Fruit fly (Drosophila melanogaster) whole organism: Measurements from ENCODE around the gene stg.
A peak's percentile ranks its signal among the peaks of the same experiment; 100 is the strongest.

ENCODE experiments used
- CG8478 ChIP-seq: fragments of >200 bp; optimal IDR thresholded peaks from 2 replicates; lab custom pipeline; 2018; ENCODE audit warnings: inconsistent platforms
- Dll ChIP-seq: fragments of >200 bp; optimal IDR thresholded peaks from 2 replicates; lab custom pipeline; 2017
- EcR ChIP-seq, 2 experiments: fragments of >200 bp; optimal IDR thresholded peaks; 2 replicates each; lab custom pipeline; 2017; ENCODE audit warnings: missing biosample characterization in 2 of 2, missing genetic modification characterization in 2 of 2, missing genetic modification reagents in 2 of 2
- pan ChIP-seq: fragments of >200 bp; optimal IDR thresholded peaks from 2 replicates; lab custom pipeline; 2017
- psq ChIP-seq: fragments of >200 bp; optimal IDR thresholded peaks from 2 replicates; lab custom pipeline; 2017
- usp ChIP-seq: fragments of >200 bp; optimal IDR thresholded peaks from 2 replicates; lab custom pipeline; 2017; ENCODE audit warnings: missing biosample characterization, missing genetic modification characterization, mixed read lengths

Gene stg

dm6 chr3R:29259466-29260132 is 4.0 kb upstream of the stg start:
- TF ChIP-seq CG8478 (lab: Kevin White, UChicago) (no peak), EcR (GFP tag; optimal IDR thresholded peaks at IDR 0.05; lab: Kevin White, UChicago) (no peak), pan (lab: Kevin White, UChicago) (no peak), usp (GFP tag; lab: Kevin White, UChicago) (no peak), Dll (lab: Kevin White, UChicago) (no peak), psq (lab: Kevin White, UChicago) (no peak)

dm6 chr3R:29257890-29258691 is 2.5 kb upstream of the stg start:
- TF ChIP-seq CG8478 (lab: Kevin White, UChicago), result no peak
- no peak for TF ChIP-seq Dll (lab: Kevin White, UChicago)
- no peak for TF ChIP-seq EcR (GFP tag; optimal IDR thresholded peaks at IDR 0.05; lab: Kevin White, UChicago)

dm6 chr3R:29256811-29257439 is 1.3 kb upstream of the stg start:
- TF ChIP-seq psq (lab: Kevin White, UChicago), result no peak
- TF ChIP-seq Dll (lab: Kevin White, UChicago), result no peak
- no peak for TF ChIP-seq EcR (GFP tag; optimal IDR thresholded peaks at IDR 0.05; lab: Kevin White, UChicago)
- no peak for TF ChIP-seq CG8478 (lab: Kevin White, UChicago)
- TF ChIP-seq pan (lab: Kevin White, UChicago), result no peak
- TF ChIP-seq usp (GFP tag; lab: Kevin White, UChicago), result no peak

dm6 chr3R:29255963-29256527 is 445 bp upstream of the stg start, which contains the start of gene CG45544:
Gene CG45544 (plus strand): TSS chr3R:29256485.
- TF ChIP-seq pan (lab: Kevin White, UChicago) (peak; percentile 1), Dll (lab: Kevin White, UChicago) (no peak), EcR (GFP tag; optimal IDR thresholded peaks at IDR 0.05; lab: Kevin White, UChicago) (peak in 1 of 2 experiments; percentile 12)

dm6 chr3R:29254383-29254782 is 1.2 kb downstream of the stg start:
- TF ChIP-seq CG8478 (lab: Kevin White, UChicago) (no peak), psq (lab: Kevin White, UChicago) (no peak), pan (lab: Kevin White, UChicago) (no peak), EcR (GFP tag; optimal IDR thresholded peaks at IDR 0.05; lab: Kevin White, UChicago) (no peak)

- peak in 1 of 2 experiments; percentile 50 for TF ChIP-seq EcR (GFP tag; optimal IDR thresholded peaks at IDR 0.05; lab: Kevin White, UChicago)
- no peak for TF ChIP-seq CG8478 (lab: Kevin White, UChicago)
Observed at dm6 chr3R:29253874-29254273, 1.7 kb downstream of the stg start.

- TF ChIP-seq usp (GFP tag; lab: Kevin White, UChicago) (no peak), Dll (lab: Kevin White, UChicago) (no peak), psq (lab: Kevin White, UChicago) (no peak)
Observed at dm6 chr3R:29251418-29251817, 4.2 kb downstream of the stg start.

- TF ChIP-seq EcR (GFP tag; optimal IDR thresholded peaks at IDR 0.05; lab: Kevin White, UChicago), result peak in 1 of 2 experiments; percentile 37
- TF ChIP-seq Dll (lab: Kevin White, UChicago), result no peak
Observed at dm6 chr3R:29250272-29251018, 5.2 kb downstream of the stg start, which contains the start of gene SP1029. Gene SP1029 (minus strand): TSS chr3R:29250451.

dm6 chr3R:29244727-29245126 is 10.9 kb downstream of the stg start, which contains the start of gene CG31445:
Gene CG31445 (minus strand): TSS chr3R:29244827.
- TF ChIP-seq EcR (GFP tag; optimal IDR thresholded peaks at IDR 0.05; lab: Kevin White, UChicago), result no peak

- TF ChIP-seq Dll (lab: Kevin White, UChicago), result no peak
- TF ChIP-seq psq (lab: Kevin White, UChicago), result no peak
- TF ChIP-seq pan (lab: Kevin White, UChicago), result no peak
Observed at dm6 chr3R:29238623-29239022, 17.0 kb downstream of the stg start, which contains the start of gene CG11951. Gene CG11951 (minus strand): TSS chr3R:29238723.

dm6 chr3R:29230552-29231102 is 25.0 kb downstream of the stg start:
- no peak for TF ChIP-seq Dll (lab: Kevin White, UChicago)
- no peak for TF ChIP-seq pan (lab: Kevin White, UChicago)
- TF ChIP-seq psq (lab: Kevin White, UChicago), result no peak
- TF ChIP-seq usp (GFP tag; lab: Kevin White, UChicago), result no peak
- TF ChIP-seq EcR (GFP tag; optimal IDR thresholded peaks at IDR 0.05; lab: Kevin White, UChicago), result no peak
- no peak for TF ChIP-seq CG8478 (lab: Kevin White, UChicago)
